Worm (Caenorhabditis elegans) whole organism, mixed stage, embryonic: Measurements from ENCODE around the gene acd-3.

Experiments used
- M03D4.4 ChIP-seq: sonication (generic microtip); optimal IDR thresholded peaks from 2 replicates; lab custom pipeline; 2017; ENCODE audit warnings: mild to moderate bottlenecking, missing genetic modification characterization, missing compliant biosample characterization
- bed-3 ChIP-seq: fragments of 200-800 bp; sonication (Bioruptor generic); optimal IDR thresholded peaks from 3 replicates; lab custom pipeline; 2018; ENCODE audit warnings: mild to moderate bottlenecking, missing genetic modification characterization, moderate library complexity, missing compliant biosample characterization
- blmp-1 ChIP-seq: fragments of 150-350 bp; optimal IDR thresholded peaks from 2 replicates; lab custom pipeline; 2014; ENCODE audit warnings: missing biosample characterization, missing genetic modification characterization
- ceh-39 ChIP-seq: fragments of 150-350 bp; optimal IDR thresholded peaks from 2 replicates; lab custom pipeline; 2014; ENCODE audit warnings: missing biosample characterization, missing genetic modification characterization
- drap-1 ChIP-seq: fragments of 200-800 bp; sonication (Bioruptor generic); optimal IDR thresholded peaks from 3 replicates; lab custom pipeline; 2018; ENCODE audit warnings: mild to moderate bottlenecking, missing genetic modification characterization, missing compliant biosample characterization
- elt-1 ChIP-seq: sonication (generic microtip); optimal IDR thresholded peaks from 2 replicates; lab custom pipeline; 2017; ENCODE audit warnings: missing genetic modification characterization, mild to moderate bottlenecking, missing compliant biosample characterization, antibody characterized with exemption, moderate library complexity, borderline replicate concordance; ENCODE audit not compliant: insufficient read depth
- elt-3 ChIP-seq: fragments of 150-350 bp; optimal IDR thresholded peaks from 2 replicates; lab custom pipeline; 2014; ENCODE audit warnings: missing biosample characterization, missing genetic modification characterization
- flh-1 ChIP-seq: fragments of 200-800 bp; sonication (Bioruptor generic); optimal IDR thresholded peaks from 2 replicates; lab custom pipeline; 2018; ENCODE audit warnings: mild to moderate bottlenecking, missing genetic modification characterization, moderate library complexity, missing compliant biosample characterization
- hlh-1 ChIP-seq: fragments of 150-350 bp; optimal IDR thresholded peaks from 2 replicates; lab custom pipeline; 2014; ENCODE audit warnings: missing biosample characterization, missing genetic modification reagents, missing genetic modification characterization
- lsy-2 ChIP-seq: fragments of 150-350 bp; optimal IDR thresholded peaks from 2 replicates; lab custom pipeline; 2014; ENCODE audit warnings: missing biosample characterization, missing genetic modification characterization
- mab-5 ChIP-seq: fragments of 150-350 bp; optimal IDR thresholded peaks from 2 replicates; lab custom pipeline; 2014; ENCODE audit warnings: missing biosample characterization, missing genetic modification characterization
- nhr-12 ChIP-seq: fragments of 150-350 bp; optimal IDR thresholded peaks from 2 replicates; lab custom pipeline; 2014; ENCODE audit warnings: missing biosample characterization, missing genetic modification characterization
- nhr-2 ChIP-seq: fragments of 150-350 bp; optimal IDR thresholded peaks from 2 replicates; lab custom pipeline; 2014; ENCODE audit warnings: missing biosample characterization, missing genetic modification characterization
- nhr-237 ChIP-seq: fragments of 150-350 bp; optimal IDR thresholded peaks from 2 replicates; lab custom pipeline; 2014; ENCODE audit warnings: missing biosample characterization, missing genetic modification characterization
- nhr-28 ChIP-seq: fragments of 150-350 bp; optimal IDR thresholded peaks from 2 replicates; lab custom pipeline; 2014; ENCODE audit warnings: missing biosample characterization, missing genetic modification characterization
- nhr-76 ChIP-seq: sonication (generic microtip); optimal IDR thresholded peaks from 2 replicates; lab custom pipeline; 2017; ENCODE audit warnings: missing biosample characterization, missing genetic modification characterization
- sem-2 ChIP-seq: fragments of 200-800 bp; sonication (Bioruptor generic); optimal IDR thresholded peaks from 2 replicates; lab custom pipeline; 2018; ENCODE audit warnings: mild to moderate bottlenecking, missing genetic modification characterization, missing compliant biosample characterization
- snpc-4 ChIP-seq: fragments of 150-350 bp; optimal IDR thresholded peaks from 2 replicates; lab custom pipeline; 2014; ENCODE audit warnings: missing biosample characterization, missing genetic modification characterization
- sptf-1 ChIP-seq: sonication (generic microtip); optimal IDR thresholded peaks from 2 replicates; lab custom pipeline; 2017; ENCODE audit warnings: mild to moderate bottlenecking, missing genetic modification characterization, moderate library complexity, missing compliant biosample characterization
- tbx-8 ChIP-seq: fragments of 200-800 bp; sonication (Bioruptor generic); optimal IDR thresholded peaks from 2 replicates; lab custom pipeline; 2018; ENCODE audit warnings: mild to moderate bottlenecking, missing genetic modification characterization, moderate library complexity, missing compliant biosample characterization
- unc-120 ChIP-seq: sonication (generic microtip); optimal IDR thresholded peaks from 2 replicates; lab custom pipeline; 2017; ENCODE audit warnings: missing genetic modification characterization, missing compliant biosample characterization; ENCODE audit not compliant: poor library complexity, severe bottlenecking
- unc-39 ChIP-seq: fragments of 150-350 bp; optimal IDR thresholded peaks from 2 replicates; lab custom pipeline; 2014; ENCODE audit warnings: missing biosample characterization, missing genetic modification characterization
- unc-62 ChIP-seq: fragments of 150-350 bp; optimal IDR thresholded peaks from 2 replicates; lab custom pipeline; 2014; ENCODE audit warnings: missing biosample characterization, missing genetic modification reagents, missing genetic modification characterization
- zip-8 ChIP-seq: fragments of 150-350 bp; optimal IDR thresholded peaks from 2 replicates; lab custom pipeline; 2014; ENCODE audit warnings: missing biosample characterization, missing genetic modification characterization

acd-3 gene

DNA sequence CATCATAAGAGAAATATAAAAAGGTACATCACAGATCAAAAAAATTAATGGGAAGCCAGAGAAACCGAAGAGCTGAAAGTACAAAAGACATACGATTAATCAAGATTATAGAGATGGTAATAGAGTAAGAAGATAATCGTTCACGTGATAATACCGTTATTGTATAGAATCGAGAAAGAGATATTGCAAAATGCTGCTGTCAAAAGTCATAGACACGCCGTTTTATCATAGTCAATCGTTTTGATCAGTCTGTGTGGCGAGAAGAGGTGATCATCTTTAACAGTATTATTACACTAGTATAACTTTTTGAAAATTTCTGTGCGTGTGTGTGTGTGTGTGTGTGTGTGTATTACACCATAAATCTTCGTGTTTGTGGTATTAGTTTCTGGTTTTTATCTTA is 45.3 kb downstream of the acd-3 start:
- TF ChIP-seq nhr-76 (tag; lab: Kevin White, UChicago) (no peak), tbx-8 (GFP tag; lab: Kevin White, UChicago) (no peak), blmp-1 (tag; lab: Kevin White, UChicago) (no peak), snpc-4 (tag; lab: Kevin White, UChicago) (no peak), zip-8 (no peak), unc-62 (GFP tag; lab: Kevin White, UChicago) (no peak), bed-3 (GFP tag; lab: Kevin White, UChicago) (no peak), nhr-12 (tag; lab: Kevin White, UChicago) (no peak), nhr-2 (tag; lab: Kevin White, UChicago) (no peak)
- TF ChIP-seq, all 35 proteins: peak for 0

DNA sequence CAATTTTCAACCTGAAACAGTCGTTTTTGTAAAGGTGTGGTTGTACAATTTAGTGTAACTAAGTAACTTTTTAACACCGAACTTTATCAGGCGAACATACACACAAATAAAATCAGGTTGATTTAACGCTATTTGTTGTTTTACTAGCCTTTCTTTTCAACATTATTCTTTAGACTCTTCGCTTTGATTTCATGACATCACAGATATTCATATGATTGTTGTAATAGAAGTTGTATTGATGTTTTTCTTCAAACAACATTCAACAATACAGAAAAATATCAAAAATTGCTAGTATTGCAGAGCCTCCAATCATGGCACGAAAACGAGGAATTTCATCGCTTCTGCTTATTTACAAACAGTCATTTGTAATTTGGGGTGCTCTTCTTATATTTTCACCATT is 45.8 kb downstream of the acd-3 start, which contains the start of gene nac-1:
Gene nac-1, plus strand, starts transcription at position 301 of the 400 bp plus-strand sequence.
- TF ChIP-seq nhr-2 (tag; lab: Kevin White, UChicago) (no peak), unc-120 (tag; lab: Kevin White, UChicago) (no peak), sptf-1 (tag; lab: Kevin White, UChicago) (no peak), nhr-28 (no peak), zip-8 (no peak)
- TF ChIP-seq, all 35 proteins: peak for 0

DNA sequence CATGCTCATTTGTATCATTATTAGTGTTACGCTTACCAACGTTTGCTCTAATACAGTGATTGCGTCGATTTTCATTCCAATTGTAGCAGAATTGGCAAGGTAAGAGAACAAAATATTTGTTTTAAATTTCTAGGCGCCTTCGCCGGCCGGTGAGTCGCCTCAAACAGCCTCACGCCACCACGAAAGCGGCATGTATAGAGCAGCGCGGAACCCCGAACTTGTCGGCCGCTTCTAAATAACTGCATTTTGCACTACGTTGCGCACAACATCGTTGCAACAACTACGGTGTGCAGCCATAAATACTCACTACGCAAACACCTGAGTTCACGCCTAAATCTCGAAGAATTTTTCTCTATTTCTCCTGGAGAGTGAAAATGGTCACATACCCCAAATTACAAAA is 48.1 kb downstream of the acd-3 start:
- TF ChIP-seq nhr-28 (no peak), sptf-1 (tag; lab: Kevin White, UChicago) (no peak), tbx-8 (GFP tag; lab: Kevin White, UChicago) (no peak), nhr-2 (tag; lab: Kevin White, UChicago) (no peak), lsy-2 (tag; lab: Kevin White, UChicago) (no peak), flh-1 (GFP tag; lab: Kevin White, UChicago) (no peak), sem-2 (no peak), unc-62 (GFP tag; lab: Kevin White, UChicago) (no peak), M03D4.4 (tag; lab: Kevin White, UChicago) (no peak), mab-5 (no peak), nhr-12 (tag; lab: Kevin White, UChicago) (no peak), elt-1 (tag; lab: Kevin White, UChicago) (no peak), hlh-1 (tag; lab: Kevin White, UChicago) (no peak), zip-8 (no peak), unc-39 (tag; lab: Kevin White, UChicago) (no peak)

DNA sequence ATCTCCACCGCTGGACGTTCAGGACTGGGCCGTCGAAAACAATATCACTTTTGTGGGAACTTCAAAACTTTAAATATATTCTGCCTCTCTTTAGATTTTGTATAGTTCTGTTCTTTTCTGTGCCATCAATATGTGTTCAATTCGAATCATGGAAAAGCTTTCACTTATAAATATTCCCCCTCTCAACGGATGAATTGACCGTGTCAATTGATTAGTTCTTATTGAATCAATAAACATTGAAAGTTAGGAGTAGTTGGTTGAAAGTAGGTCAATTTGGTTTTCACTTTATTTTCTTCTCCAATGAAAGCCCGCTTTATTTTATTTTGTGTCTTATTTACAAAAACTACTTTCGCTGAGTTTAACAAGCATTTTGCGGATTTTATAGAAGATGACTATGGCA is 49.1 kb downstream of the acd-3 start, which contains the start of gene lips-8:
Gene lips-8, plus strand, starts transcription at position 301 of the 400 bp plus-strand sequence.
- no peak for TF ChIP-seq nhr-237 (tag; lab: Kevin White, UChicago)
- no peak for TF ChIP-seq ceh-39 (tag; lab: Kevin White, UChicago)
- no peak for TF ChIP-seq drap-1 (GFP tag; lab: Kevin White, UChicago)
- TF ChIP-seq sem-2 = no peak
- no peak for TF ChIP-seq elt-3 (tag; lab: Kevin White, UChicago)
- no peak for TF ChIP-seq snpc-4 (tag; lab: Kevin White, UChicago)
- no peak for TF ChIP-seq nhr-12 (tag; lab: Kevin White, UChicago)
- TF ChIP-seq blmp-1 (tag; lab: Kevin White, UChicago) = no peak

DNA sequence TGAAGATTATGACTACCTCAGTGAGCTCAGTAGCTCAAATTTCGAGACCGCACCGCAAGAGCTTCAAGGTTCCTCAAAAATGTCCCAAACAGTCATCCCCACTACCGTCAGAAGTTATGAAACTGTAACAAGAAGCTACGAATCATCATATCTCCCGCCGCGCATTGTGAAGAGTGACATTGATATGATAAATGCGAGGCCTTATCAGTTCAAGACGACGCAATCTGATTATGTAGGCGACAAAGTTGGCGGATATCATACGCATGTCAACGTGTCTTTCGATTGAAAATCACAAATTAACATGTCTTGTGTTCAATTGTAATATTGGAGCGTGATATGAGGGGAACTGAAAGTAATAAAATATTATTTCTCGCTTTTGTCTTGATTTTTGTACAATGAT is 51.4 kb downstream of the acd-3 start:
- no peak for TF ChIP-seq sptf-1 (tag; lab: Kevin White, UChicago)
- TF ChIP-seq elt-3 (tag; lab: Kevin White, UChicago) = peak; percentile 59
- TF ChIP-seq nhr-237 (tag; lab: Kevin White, UChicago) = no peak
